Worm (Caenorhabditis elegans) whole organism, L1 larva: ENCODE measurements around the gene upp-1.
A peak's percentile ranks its signal among the peaks of the same experiment; 100 is the strongest.

Source experiments
- blmp-1 ChIP-seq: fragments of 150-350 bp; optimal IDR thresholded peaks from 2 replicates; lab custom pipeline; 2014; ENCODE audit warnings: missing biosample characterization, missing genetic modification characterization
- ceh-8 ChIP-seq: fragments of 200-800 bp; sonication (Bioruptor generic); optimal IDR thresholded peaks from 2 replicates; lab custom pipeline; 2018; ENCODE audit warnings: mild to moderate bottlenecking, missing genetic modification characterization, moderate library complexity, missing compliant biosample characterization
- efl-3 ChIP-seq: fragments of 200-800 bp; sonication (Bioruptor generic); optimal IDR thresholded peaks from 2 replicates; lab custom pipeline; 2018; ENCODE audit warnings: mild to moderate bottlenecking, missing genetic modification characterization, missing compliant biosample characterization
- egl-13 ChIP-seq: sonication (generic microtip); optimal IDR thresholded peaks from 2 replicates; lab custom pipeline; 2016; ENCODE audit warnings: missing genotype, missing genetic modification reagents, missing genetic modification characterization, missing compliant biosample characterization
- fkh-10 ChIP-seq: sonication (generic microtip); optimal IDR thresholded peaks from 2 replicates; lab custom pipeline; 2017; ENCODE audit warnings: missing biosample characterization, missing genetic modification reagents, missing genetic modification characterization
- fkh-8 ChIP-seq: sonication (generic microtip); optimal IDR thresholded peaks from 2 replicates; lab custom pipeline; 2016; ENCODE audit warnings: mild to moderate bottlenecking, missing genetic modification characterization, missing compliant biosample characterization
- fos-1 ChIP-seq: fragments of 150-350 bp; optimal IDR thresholded peaks from 2 replicates; lab custom pipeline; 2014; ENCODE audit warnings: missing biosample characterization, missing genetic modification characterization
- hpl-2 ChIP-seq: fragments of 150-350 bp; optimal IDR thresholded peaks from 2 replicates; lab custom pipeline; 2014; ENCODE audit warnings: missing biosample characterization, missing genetic modification reagents, missing genetic modification characterization
- isw-1 ChIP-seq: fragments of 200-800 bp; sonication (Bioruptor generic); IDR thresholded peaks from 2 replicates; pipeline ENCODE4 v1.3.6; 2022; ENCODE audit warnings: missing genetic modification characterization, missing compliant biosample characterization
- lin-13 ChIP-seq: fragments of 150-350 bp; optimal IDR thresholded peaks from 2 replicates; lab custom pipeline; 2014; ENCODE audit warnings: missing biosample characterization, missing genetic modification reagents, missing genetic modification characterization
- lin-39 ChIP-seq: fragments of 150-350 bp; optimal IDR thresholded peaks from 2 replicates; lab custom pipeline; 2014; ENCODE audit warnings: missing biosample characterization, missing genetic modification reagents, missing genetic modification characterization
- lsy-2 ChIP-seq, 2 experiments: fragments of 150-350 bp; optimal IDR thresholded peaks; 2 replicates each; lab custom pipeline; 2014; ENCODE audit warnings: missing biosample characterization in 2 of 2, missing genetic modification characterization in 2 of 2
- mdl-1 ChIP-seq, 2 experiments: fragments of 150-350 bp; optimal IDR thresholded peaks; 2 replicates each; lab custom pipeline; 2014 to 2017; ENCODE audit warnings: missing biosample characterization in 2 of 2, missing genetic modification characterization in 2 of 2, inconsistent platforms in 1 of 2
- mef-2 ChIP-seq: fragments of 150-350 bp; optimal IDR thresholded peaks from 2 replicates; lab custom pipeline; 2014; ENCODE audit warnings: missing biosample characterization, missing genetic modification characterization
- mep-1 ChIP-seq: fragments of 150-350 bp; optimal IDR thresholded peaks from 2 replicates; lab custom pipeline; 2014; ENCODE audit warnings: missing biosample characterization, missing genetic modification characterization
- nhr-11 ChIP-seq: fragments of 150-350 bp; optimal IDR thresholded peaks from 2 replicates; lab custom pipeline; 2014; ENCODE audit warnings: missing biosample characterization, missing genetic modification characterization
- nhr-20 ChIP-seq: sonication (generic microtip); optimal IDR thresholded peaks from 2 replicates; lab custom pipeline; 2016; ENCODE audit warnings: mild to moderate bottlenecking, missing genetic modification characterization, missing compliant biosample characterization
- nhr-237 ChIP-seq: fragments of 150-350 bp; optimal IDR thresholded peaks from 2 replicates; lab custom pipeline; 2014; ENCODE audit warnings: missing biosample characterization, missing genetic modification characterization
- nhr-47 ChIP-seq: sonication (generic microtip); optimal IDR thresholded peaks from 2 replicates; lab custom pipeline; 2016; ENCODE audit warnings: mild to moderate bottlenecking, missing genetic modification characterization, moderate library complexity, missing compliant biosample characterization
- nhr-84 ChIP-seq: sonication (generic microtip); optimal IDR thresholded peaks from 2 replicates; lab custom pipeline; 2017; ENCODE audit warnings: missing biosample characterization, missing genetic modification characterization
- nhr-85 ChIP-seq: sonication (generic microtip); peaks from one replicate; lab custom pipeline; 2016; ENCODE audit warnings: missing genetic modification characterization, inconsistent platforms, missing compliant biosample characterization
- nhr-90 ChIP-seq: sonication (generic microtip); optimal IDR thresholded peaks from 2 replicates; lab custom pipeline; 2016; ENCODE audit warnings: mild to moderate bottlenecking, missing genetic modification characterization, missing compliant biosample characterization; ENCODE audit not compliant: poor library complexity
- pag-3 ChIP-seq: sonication (generic microtip); optimal IDR thresholded peaks from 2 replicates; lab custom pipeline; 2017; ENCODE audit warnings: missing genetic modification characterization, mild to moderate bottlenecking, missing compliant biosample characterization, antibody characterized with exemption, borderline replicate concordance; ENCODE audit not compliant: insufficient read depth
- pax-3 ChIP-seq: fragments of 200-800 bp; sonication (Bioruptor generic); optimal IDR thresholded peaks from 2 replicates; lab custom pipeline; 2018; ENCODE audit warnings: mild to moderate bottlenecking, missing genetic modification characterization, moderate library complexity, missing compliant biosample characterization
- pqm-1 ChIP-seq: sonication (generic microtip); optimal IDR thresholded peaks from 3 replicates; lab custom pipeline; 2017; ENCODE audit warnings: missing biosample characterization, missing genetic modification characterization
- rnt-1 ChIP-seq: sonication (generic microtip); optimal IDR thresholded peaks from 2 replicates; lab custom pipeline; 2016; ENCODE audit warnings: mild to moderate bottlenecking, missing genetic modification characterization, moderate library complexity, missing compliant biosample characterization
- skn-1 ChIP-seq: fragments of 150-350 bp; optimal IDR thresholded peaks from 2 replicates; lab custom pipeline; 2014; ENCODE audit warnings: missing biosample characterization, missing genetic modification characterization
- sox-4 ChIP-seq: sonication (generic microtip); optimal IDR thresholded peaks from 2 replicates; lab custom pipeline; 2016; ENCODE audit warnings: missing genetic modification characterization, missing compliant biosample characterization
- sptf-1 ChIP-seq: fragments of 150-350 bp; optimal IDR thresholded peaks from 2 replicates; lab custom pipeline; 2014; ENCODE audit warnings: missing biosample characterization, missing genetic modification characterization
- sup-37 ChIP-seq: fragments of 200-800 bp; sonication (Bioruptor generic); optimal IDR thresholded peaks from 2 replicates; lab custom pipeline; 2018; ENCODE audit warnings: mild to moderate bottlenecking, missing genetic modification characterization, missing compliant biosample characterization
- tbx-2 ChIP-seq: sonication (generic microtip); optimal IDR thresholded peaks from 2 replicates; lab custom pipeline; 2016; ENCODE audit warnings: missing genetic modification characterization, missing compliant biosample characterization
- unc-130 ChIP-seq: fragments of 150-350 bp; optimal IDR thresholded peaks from 2 replicates; lab custom pipeline; 2017; ENCODE audit warnings: missing biosample characterization, missing genetic modification characterization, inconsistent platforms
- unc-62 ChIP-seq: fragments of 150-350 bp; optimal IDR thresholded peaks from 2 replicates; lab custom pipeline; 2014; ENCODE audit warnings: missing biosample characterization, missing genetic modification reagents, missing genetic modification characterization
- vab-15 ChIP-seq: sonication (generic microtip); optimal IDR thresholded peaks from 2 replicates; lab custom pipeline; 2017; ENCODE audit warnings: missing genotype, mild to moderate bottlenecking, missing genetic modification characterization, missing compliant biosample characterization
- ztf-4 ChIP-seq: fragments of 150-350 bp; optimal IDR thresholded peaks from 2 replicates; lab custom pipeline; 2014; ENCODE audit warnings: missing biosample characterization, missing genetic modification characterization

upp-1 gene

ce11 chrIII:7616228-7616627 is 26.7 kb downstream of the upp-1 start, which contains the start of gene T04A6.1:
TSS of gene T04A6.1 (plus strand) at chrIII:7616528.
- TF ChIP-seq mdl-1 (tag; optimal IDR thresholded peaks at IDR 0.05; lab: Kevin White, UChicago) (no peak), lin-13 (GFP tag; lab: Kevin White, UChicago) (no peak), vab-15 (tag; lab: Kevin White, UChicago) (no peak), rnt-1 (tag; lab: Kevin White, UChicago) (peak; percentile 38)

ce11 chrIII:7614530-7614929 is 28.4 kb downstream of the upp-1 start, which contains the start of gene T04A6.2:
TSS of gene T04A6.2 (plus strand) at chrIII:7614830.
- no peak for TF ChIP-seq tbx-2 (tag; lab: Kevin White, UChicago)
- no peak for TF ChIP-seq mef-2 (tag; lab: Kevin White, UChicago)
- no peak for TF ChIP-seq sptf-1
- no peak for TF ChIP-seq isw-1 (GFP tag; lab: Robert Waterston, UW)
- no peak for TF ChIP-seq lin-39 (tag; lab: Kevin White, UChicago)
- TF ChIP-seq efl-3 (GFP tag; lab: Kevin White, UChicago), result no peak
- TF ChIP-seq ztf-4 (tag; lab: Kevin White, UChicago), result no peak
- no peak for TF ChIP-seq nhr-90 (tag; lab: Kevin White, UChicago)
- no peak for TF ChIP-seq sup-37 (GFP tag; lab: Kevin White, UChicago)
- no peak for TF ChIP-seq pqm-1 (tag; lab: Kevin White, UChicago)
- no peak for TF ChIP-seq unc-62
- no peak for TF ChIP-seq nhr-20
- TF ChIP-seq ceh-8, result no peak
- no peak for TF ChIP-seq mep-1 (tag; lab: Kevin White, UChicago)
- TF ChIP-seq hpl-2 (GFP tag; lab: Kevin White, UChicago), result no peak
- TF ChIP-seq vab-15 (tag; lab: Kevin White, UChicago), result no peak
- no peak for TF ChIP-seq lsy-2 (tag; optimal IDR thresholded peaks at IDR 0.05; lab: Kevin White, UChicago)

ce11 chrIII:7609168-7609567 is 33.7 kb downstream of the upp-1 start, which contains the start of gene nsph-4.3:
TSS of gene nsph-4.3 (minus strand) at chrIII:7609268.
- no peak for TF ChIP-seq sup-37 (GFP tag; lab: Kevin White, UChicago)
- TF ChIP-seq vab-15 (tag; lab: Kevin White, UChicago), result no peak
- no peak for TF ChIP-seq pax-3 (tag; lab: Kevin White, UChicago)
- no peak for TF ChIP-seq nhr-47 (tag; lab: Kevin White, UChicago)
- no peak for TF ChIP-seq blmp-1
- TF ChIP-seq nhr-85 (tag; lab: Kevin White, UChicago), result no peak
- TF ChIP-seq egl-13 (tag; lab: Kevin White, UChicago), result no peak
- TF ChIP-seq sox-4 (tag; lab: Kevin White, UChicago), result no peak
- TF ChIP-seq unc-130, result no peak
- TF ChIP-seq nhr-84 (tag; lab: Kevin White, UChicago), result no peak
- TF ChIP-seq nhr-237 (tag; lab: Kevin White, UChicago), result no peak
- TF ChIP-seq efl-3 (GFP tag; lab: Kevin White, UChicago), result no peak
- no peak for TF ChIP-seq pag-3 (tag; lab: Kevin White, UChicago)
- TF ChIP-seq nhr-11 (tag; lab: Kevin White, UChicago), result no peak
- no peak for TF ChIP-seq unc-62
- TF ChIP-seq skn-1 (tag; lab: Kevin White, UChicago), result no peak
- no peak for TF ChIP-seq fos-1 (tag; lab: Kevin White, UChicago)
- TF ChIP-seq fkh-8 (tag; lab: Kevin White, UChicago), result no peak
- TF ChIP-seq lsy-2 (tag; optimal IDR thresholded peaks at IDR 0.05; lab: Kevin White, UChicago), result no peak

DNA sequence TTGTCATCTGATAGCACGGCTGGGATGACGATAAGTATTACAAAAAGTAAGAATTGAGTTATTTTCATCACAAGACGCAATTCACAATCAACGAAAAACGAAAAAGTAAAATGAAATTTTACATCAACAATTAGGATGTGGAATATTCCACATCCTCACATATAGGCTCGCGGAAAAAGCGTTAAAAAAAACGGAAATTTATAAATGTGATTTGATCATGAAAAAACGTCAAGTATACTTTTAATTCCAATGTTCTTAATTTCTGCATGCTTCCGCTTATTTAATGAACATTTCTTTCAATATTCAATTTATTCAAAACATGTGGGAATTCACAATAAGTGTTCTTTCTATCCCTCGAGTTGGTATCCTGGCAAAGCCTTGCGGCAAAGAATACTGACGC is 34.7 kb downstream of the upp-1 start, which contains the start of gene T04A6.3:
T04A6.3 (minus strand) TSS at position 101 of the 400 bp plus-strand sequence.
- no peak for TF ChIP-seq fkh-10 (GFP tag; lab: Kevin White, UChicago)
- TF ChIP-seq egl-13 (tag; lab: Kevin White, UChicago), result no peak
